Fruit fly (Drosophila melanogaster): ENCODE measurements around the gene Nepl5.

The Nepl5 gene

DNA sequence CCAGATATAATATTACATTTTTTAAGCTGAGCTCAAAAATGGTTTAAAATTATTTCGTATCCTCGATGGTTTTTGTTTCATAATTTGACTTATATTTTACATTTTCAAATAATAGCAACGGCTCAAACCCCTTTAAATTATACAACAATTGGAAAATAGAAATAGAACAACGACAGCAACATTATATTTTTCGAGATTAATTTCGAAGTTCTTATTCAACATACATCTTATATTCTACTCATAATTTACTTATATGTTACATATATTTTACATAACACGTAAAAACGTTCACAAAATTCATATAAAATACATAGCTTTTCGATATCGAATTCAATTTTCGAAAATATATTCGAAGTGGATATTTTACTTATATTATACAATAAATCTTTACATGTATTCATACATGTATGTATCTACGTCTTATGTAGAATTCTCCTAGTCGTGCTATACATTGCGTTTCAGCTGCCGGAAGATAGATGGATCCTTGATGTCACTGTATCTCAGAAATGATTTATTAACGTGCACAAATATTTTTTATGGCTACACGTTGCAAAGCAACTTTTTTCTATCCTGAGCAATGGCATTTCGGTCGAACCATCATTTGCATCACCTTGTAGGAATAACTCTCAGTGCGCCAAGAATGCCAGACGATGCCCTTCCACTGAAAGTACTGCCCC, 24.2 kb upstream of the Nepl5 start (continued):
- TF ChIP-seq CG12071 (GFP tag; optimal IDR thresholded peaks at IDR 0.05) (peak; percentile 24), CG17802 (tag; optimal IDR thresholded peaks at IDR 0.05) (peak; percentile 60), Abd-B (GFP tag; optimal IDR thresholded peaks at IDR 0.05) (no peak), TFAM (GFP tag; optimal IDR thresholded peaks at IDR 0.05) (no peak), ranshi (GFP tag; IDR thresholded peaks at IDR 0.05) (no peak), CG3065 (GFP tag; optimal IDR thresholded peaks at IDR 0.05) (no peak), E2f2 (GFP tag; IDR thresholded peaks at IDR 0.05) (no peak), CG18011 (GFP tag; optimal IDR thresholded peaks at IDR 0.05) (no peak), CG5180 (GFP tag; optimal IDR thresholded peaks at IDR 0.05) (no peak), CG2712 (tag; optimal IDR thresholded peaks at IDR 0.05) (peak; percentile 61), Chrac-16 (GFP tag; optimal IDR thresholded peaks at IDR 0.05) (no peak), CG10209 (GFP tag; optimal IDR thresholded peaks at IDR 0.05) (peak; percentile 4), Antp (GFP tag; optimal IDR thresholded peaks at IDR 0.05) (peak; percentile 26), Camta (GFP tag; optimal IDR thresholded peaks at IDR 0.05) (no peak), CG10565 (GFP tag; optimal IDR thresholded peaks at IDR 0.05) (no peak), bbx (GFP tag; IDR thresholded peaks at IDR 0.05; ENCODE audit: partially characterized antibody) (peak; percentile 22; the same call in 1 of the 2 replicates), CG9727 (GFP tag; optimal IDR thresholded peaks at IDR 0.05) (peak; percentile 41), HLHmδ (GFP tag; optimal IDR thresholded peaks at IDR 0.05) (peak; percentile 51), Awh (GFP tag; IDR thresholded peaks at IDR 0.05) (peak; percentile 60; the same call in 1 of the 2 replicates), her (GFP tag; optimal IDR thresholded peaks at IDR 0.05) (no peak), hb (GFP tag; IDR thresholded peaks at IDR 0.05; ENCODE audit: partially characterized antibody) (no peak), gro (GFP tag; optimal IDR thresholded peaks at IDR 0.05) (no peak), CG6654 (GFP tag; optimal IDR thresholded peaks at IDR 0.05) (peak; percentile 10), CG11504 (tag; optimal IDR thresholded peaks at IDR 0.05) (peak; percentile 72), slou (GFP tag; optimal IDR thresholded peaks at IDR 0.05) (no peak), chn (GFP tag; optimal IDR thresholded peaks at IDR 0.05) (no peak), CG16815 (GFP tag; optimal IDR thresholded peaks at IDR 0.05) (no peak), tna (GFP tag; IDR thresholded peaks at IDR 0.05; ENCODE audit: partially characterized antibody) (no peak), Jarid2 (GFP tag; optimal IDR thresholded peaks at IDR 0.05) (peak; percentile 25), Atf3 (GFP tag; optimal IDR thresholded peaks at IDR 0.05) (no peak), salm (tag; optimal IDR thresholded peaks at IDR 0.05) (no peak), ham (GFP tag; IDR thresholded peaks at IDR 0.05) (no peak), CG3163 (GFP tag; optimal IDR thresholded peaks at IDR 0.05) (no peak), CG6791 (GFP tag; IDR thresholded peaks at IDR 0.05; ENCODE audit: partially characterized antibody) (no peak), CG6854 (GFP tag; optimal IDR thresholded peaks at IDR 0.05) (no peak)

DNA sequence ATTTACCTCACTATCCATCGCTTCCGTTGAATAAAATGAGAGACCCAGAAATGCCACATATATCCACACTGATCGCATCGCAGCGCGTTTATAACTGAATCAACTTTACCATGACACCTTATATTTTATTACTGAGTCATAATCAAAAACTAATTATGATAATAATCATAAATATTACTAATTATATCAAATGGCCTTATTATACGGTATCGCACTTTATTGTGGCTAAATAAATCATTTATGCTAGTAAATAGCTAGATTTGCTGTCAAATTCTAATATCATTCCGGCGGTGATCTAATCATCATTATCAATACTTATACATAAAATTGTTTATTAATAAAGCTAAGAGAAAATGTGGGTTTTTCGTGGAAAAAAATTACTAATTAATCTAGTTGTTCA, 22.8 kb upstream of the Nepl5 start, which contains the start of gene CG9500:
CG9500 (minus strand) TSS at position 101 of the 400 bp plus-strand sequence.
- TF ChIP-seq maf-S (GFP tag; optimal IDR thresholded peaks at IDR 0.05) (no peak), dmrt11E (tag; optimal IDR thresholded peaks at IDR 0.05) (no peak)

DNA sequence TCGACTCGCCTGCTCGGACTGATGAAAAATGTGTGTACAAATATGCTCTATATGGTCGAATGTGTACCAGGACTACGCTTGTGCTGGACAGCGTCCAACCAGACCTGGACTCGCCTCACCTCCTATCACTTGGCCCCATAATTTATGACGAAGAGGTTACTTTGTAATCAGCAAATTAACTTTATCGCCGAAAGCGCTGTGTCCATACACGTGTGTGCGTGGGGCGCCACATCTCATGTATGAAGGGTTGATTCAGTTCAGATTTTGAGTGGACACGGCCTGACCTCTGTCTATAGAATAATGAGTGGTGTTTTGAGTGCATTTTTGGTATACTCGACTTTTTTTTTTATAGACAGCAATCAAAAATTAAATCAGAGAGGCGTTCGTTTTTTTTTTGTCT, 21.0 kb upstream of the Nepl5 start:
- TF ChIP-seq CG30020 (tag; optimal IDR thresholded peaks at IDR 0.05) (no peak), Ets65A (GFP tag) (peak; percentile 78)

Data from whole organism, embryonic.